Worm (Caenorhabditis elegans): Measurements from ENCODE around the gene C50H11.8.

DNA sequence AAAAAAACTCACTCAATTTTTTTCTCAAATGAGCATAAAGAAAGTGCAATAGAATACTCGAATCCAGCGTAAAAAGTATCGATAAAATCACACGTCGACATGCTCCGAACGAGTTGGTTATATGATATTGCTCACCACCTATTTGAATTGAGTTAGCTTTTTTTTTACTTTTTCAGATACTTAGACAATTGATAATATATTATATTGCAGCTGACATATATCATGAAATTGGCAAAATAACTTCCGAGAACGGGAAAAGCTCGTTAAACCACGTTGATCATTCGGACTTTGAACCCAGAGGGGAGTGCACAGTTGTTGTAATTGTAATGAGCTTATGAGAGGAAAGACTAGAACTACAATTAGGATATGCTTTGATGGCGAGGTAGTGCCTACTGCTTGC, 43.9 kb upstream of the C50H11.8 start, which contains the start of gene srw-136:
- no peak for TF ChIP-seq tab-1 (GFP tag; IDR thresholded peaks at IDR 0.05)
- no peak for TF ChIP-seq klf-2 (GFP tag; conservative IDR thresholded peaks at IDR 0.05)
